Fruit fly (Drosophila melanogaster): Measurements from ENCODE around the gene oaf.

The oaf gene

dm6 chr2L:2461322-2461999, 31.3 kb upstream of the oaf start (continued):
- TF ChIP-seq Asciz (GFP tag; optimal IDR thresholded peaks at IDR 0.05) = no peak
- TF ChIP-seq eve (GFP tag; optimal IDR thresholded peaks at IDR 0.05) = no peak
- no peak for TF ChIP-seq zen (tag; optimal IDR thresholded peaks at IDR 0.05)
- TF ChIP-seq pan (optimal IDR thresholded peaks at IDR 0.05) = no peak
- TF ChIP-seq pan (GFP tag; optimal IDR thresholded peaks at IDR 0.05 in 1 of 2, IDR thresholded peaks at IDR 0.05 in 1 of 2) = no peak
- no peak for TF ChIP-seq CG12942 (GFP tag; optimal IDR thresholded peaks at IDR 0.05)
- no peak for TF ChIP-seq E2f1 (GFP tag; IDR thresholded peaks at IDR 0.05)
- TF ChIP-seq wdn (GFP tag; IDR thresholded peaks at IDR 0.05) = no peak
- TF ChIP-seq CG4820 (GFP tag; optimal IDR thresholded peaks at IDR 0.05) = no peak
- TF ChIP-seq exex (tag; optimal IDR thresholded peaks at IDR 0.05) = no peak
- no peak for TF ChIP-seq CG15601 (tag; optimal IDR thresholded peaks at IDR 0.05)
- TF ChIP-seq nerfin-2 (GFP tag; IDR thresholded peaks at IDR 0.05; ENCODE audit: partially characterized antibody) = no peak
- TF ChIP-seq dysf (GFP tag; IDR thresholded peaks at IDR 0.05) = no peak
- no peak for TF ChIP-seq toy (GFP tag; IDR thresholded peaks at IDR 0.05)
- no peak for TF ChIP-seq CG7357 (GFP tag; IDR thresholded peaks at IDR 0.05)
- TF ChIP-seq hbn (GFP tag; IDR thresholded peaks at IDR 0.05; ENCODE audit: partially characterized antibody) = 0 out of 2 replicates have a peak, but pooled peaks have one; percentile 24
- no peak for TF ChIP-seq lab (GFP tag; optimal IDR thresholded peaks at IDR 0.05)
- no peak for TF ChIP-seq CG1792 (GFP tag; optimal IDR thresholded peaks at IDR 0.05)
- no peak for TF ChIP-seq CG10321 (GFP tag; IDR thresholded peaks at IDR 0.05)
- TF ChIP-seq Atf3 (GFP tag; optimal IDR thresholded peaks at IDR 0.05) = no peak
- TF ChIP-seq Ssrp (tag; optimal IDR thresholded peaks at IDR 0.05) = no peak
- no peak for TF ChIP-seq CG10431 (GFP tag; optimal IDR thresholded peaks at IDR 0.05)
- no peak for TF ChIP-seq CG14860 (GFP tag; IDR thresholded peaks at IDR 0.05; ENCODE audit: partially characterized antibody)
- no peak for TF ChIP-seq Dip3 (GFP tag; optimal IDR thresholded peaks at IDR 0.05)
- TF ChIP-seq dati (GFP tag; IDR thresholded peaks at IDR 0.05) = no peak
- TF ChIP-seq Dll (GFP tag; IDR thresholded peaks at IDR 0.05; ENCODE audit: partially characterized antibody) = peak; percentile 64; the same call in 3 of the 4 replicates
- TF ChIP-seq pum (GFP tag; optimal IDR thresholded peaks at IDR 0.05) = no peak
- peak; percentile 58 for TF ChIP-seq CG2712 (tag; optimal IDR thresholded peaks at IDR 0.05)
- no peak for TF ChIP-seq Abd-B (GFP tag; optimal IDR thresholded peaks at IDR 0.05)
- TF ChIP-seq Opbp (GFP tag; IDR thresholded peaks at IDR 0.05; ENCODE audit: partially characterized antibody) = 0 out of 3 replicates have a peak, but pooled peaks have one; percentile 15
- no peak for TF ChIP-seq CG14050 (GFP tag; IDR thresholded peaks at IDR 0.05)
- TF ChIP-seq ham (GFP tag; IDR thresholded peaks at IDR 0.05) = no peak
- no peak for TF ChIP-seq Kr (GFP tag; optimal IDR thresholded peaks at IDR 0.05)
- TF ChIP-seq CG6175 (GFP tag; IDR thresholded peaks at IDR 0.05) = no peak
- no peak for TF ChIP-seq CG2116 (GFP tag; optimal IDR thresholded peaks at IDR 0.05)
- TF ChIP-seq CG3995 (GFP tag; optimal IDR thresholded peaks at IDR 0.05) = no peak
- TF ChIP-seq usp (GFP tag; optimal IDR thresholded peaks at IDR 0.05) = no peak
- no peak for TF ChIP-seq CG12659 (GFP tag; optimal IDR thresholded peaks at IDR 0.05)
- no peak for TF ChIP-seq Oli (tag; optimal IDR thresholded peaks at IDR 0.05)
- TF ChIP-seq sob (GFP tag; IDR thresholded peaks at IDR 0.05) = no peak
- no peak for TF ChIP-seq Trl (optimal IDR thresholded peaks at IDR 0.05)
- no peak for TF ChIP-seq Trl (GFP tag; optimal IDR thresholded peaks at IDR 0.05)
- no peak for TF ChIP-seq C15 (GFP tag; IDR thresholded peaks at IDR 0.05)
- no peak for TF ChIP-seq CG16779 (GFP tag; IDR thresholded peaks at IDR 0.05)
- no peak for TF ChIP-seq CG10209 (GFP tag; optimal IDR thresholded peaks at IDR 0.05)
- TF ChIP-seq CG11093 (GFP tag; IDR thresholded peaks at IDR 0.05) = no peak
